Worm (Caenorhabditis elegans): ENCODE measurements around the gene str-165.

The str-165 gene

ce11 chrV:13803902-13804301, 27.0 kb upstream of the str-165 start, which contains the start of gene swan-2:
Gene swan-2 (minus strand): TSS chrV:13804281.
- TF ChIP-seq efl-1 (GFP tag; optimal IDR thresholded peaks at IDR 0.05) (no peak), snpc-1.1 (tag; optimal IDR thresholded peaks at IDR 0.05; ENCODE audit: insufficient read depth) (no peak), rcor-1 (GFP tag; IDR thresholded peaks at IDR 0.05) (no peak), zfh-2 (GFP tag; conservative IDR thresholded peaks at IDR 0.05) (peak; percentile 83), F39B2.1 (GFP tag; IDR thresholded peaks at IDR 0.05) (no peak), ztf-25 (GFP tag; IDR thresholded peaks at IDR 0.05) (no peak), madf-8 (GFP tag; conservative IDR thresholded peaks at IDR 0.05) (no peak), ama-1 (optimal IDR thresholded peaks at IDR 0.05) (no peak), ama-1 (GFP tag; optimal IDR thresholded peaks at IDR 0.05) (no peak), athp-1 (tag; optimal IDR thresholded peaks at IDR 0.05) (no peak), T26A5.8 (tag; optimal IDR thresholded peaks at IDR 0.05) (no peak), egrh-3 (GFP tag; IDR thresholded peaks at IDR 0.05) (peak; percentile 46; the same call in 1 of the 2 replicates), cebp-1 (GFP tag; IDR thresholded peaks at IDR 0.05) (peak; percentile 84), cebp-1 (tag; optimal IDR thresholded peaks at IDR 0.05) (peak; percentile 91), nfyb-1 (GFP tag; IDR thresholded peaks at IDR 0.05) (no peak), nhr-80 (tag; optimal IDR thresholded peaks at IDR 0.05) (no peak), xnd-1 (tag; optimal IDR thresholded peaks at IDR 0.05) (no peak), rec-8 (tag; optimal IDR thresholded peaks at IDR 0.05) (no peak), attf-5 (GFP tag; optimal IDR thresholded peaks at IDR 0.05) (peak; percentile 11), ccch-3 (GFP tag; optimal IDR thresholded peaks at IDR 0.05) (no peak), Y79H2A.3 (GFP tag; conservative IDR thresholded peaks at IDR 0.05) (no peak)

ce11 chrV:13807232-13807631, 23.7 kb upstream of the str-165 start, which contains the start of gene swan-1:
Gene swan-1 (minus strand): TSS chrV:13807237.
- TF ChIP-seq ekl-4 (GFP tag; IDR thresholded peaks at IDR 0.05) (0 out of 2 replicates have a peak, but pooled peaks have one; percentile 29), T26A5.8 (tag; optimal IDR thresholded peaks at IDR 0.05) (no peak)

ce11 chrV:13808462-13808867, 22.4 kb upstream of the str-165 start:
- TF ChIP-seq B0019.2 (GFP tag; conservative IDR thresholded peaks at IDR 0.05) (no peak), rec-8 (tag; optimal IDR thresholded peaks at IDR 0.05) (no peak), hmg-1.2 (GFP tag; IDR thresholded peaks at IDR 0.05) (peak; percentile 74; the same call in 1 of the 2 replicates), B0035.1 (tag; optimal IDR thresholded peaks at IDR 0.05) (no peak), lin-35 (GFP tag; optimal IDR thresholded peaks at IDR 0.05) (peak in 1 of 3 experiments; percentile 28), nhr-80 (tag; optimal IDR thresholded peaks at IDR 0.05) (peak; percentile 67), ceh-27 (GFP tag; optimal IDR thresholded peaks at IDR 0.05) (peak; percentile 27), chd-7 (tag; optimal IDR thresholded peaks at IDR 0.05) (peak; percentile 31), cebp-2 (GFP tag; IDR thresholded peaks at IDR 0.05) (no peak), ztf-18 (tag; optimal IDR thresholded peaks at IDR 0.05) (peak; percentile 60), somi-1 (GFP tag; optimal IDR thresholded peaks at IDR 0.05) (no peak), rcor-1 (GFP tag; IDR thresholded peaks at IDR 0.05) (peak; percentile 57; the same call in 1 of the 2 replicates), Y56A3A.18 (GFP tag; IDR thresholded peaks at IDR 0.05) (0 out of 2 replicates have a peak, but pooled peaks have one; percentile 44), gei-17 (GFP tag; optimal IDR thresholded peaks at IDR 0.05) (peak; percentile 22), ekl-4 (GFP tag; IDR thresholded peaks at IDR 0.05) (no peak), lir-1 (GFP tag; conservative IDR thresholded peaks at IDR 0.05) (0 out of 2 replicates have a peak, but pooled peaks have one; percentile 49), K12H6.12 (tag; optimal IDR thresholded peaks at IDR 0.05) (peak; percentile 78), athp-1 (tag; optimal IDR thresholded peaks at IDR 0.05) (no peak), lsy-27 (tag; optimal IDR thresholded peaks at IDR 0.05; ENCODE audit: borderline replicate concordance, insufficient read depth) (no peak), madf-10 (tag; optimal IDR thresholded peaks at IDR 0.05) (no peak), sea-2 (GFP tag; IDR thresholded peaks at IDR 0.05) (no peak), atf-7 (tag; optimal IDR thresholded peaks at IDR 0.05) (no peak), ama-1 (optimal IDR thresholded peaks at IDR 0.05) (no peak), ama-1 (GFP tag; optimal IDR thresholded peaks at IDR 0.05) (no peak), madf-6 (GFP tag; IDR thresholded peaks at IDR 0.05) (no peak), ceh-58 (GFP tag; IDR thresholded peaks at IDR 0.05) (no peak), snpc-3.4 (tag; optimal IDR thresholded peaks at IDR 0.05) (no peak), attf-5 (GFP tag; optimal IDR thresholded peaks at IDR 0.05) (peak; percentile 77), F57A8.1 (GFP tag; optimal IDR thresholded peaks at IDR 0.05) (no peak), nhr-90 (tag; optimal IDR thresholded peaks at IDR 0.05) (no peak), mel-28 (tag; optimal IDR thresholded peaks at IDR 0.05; ENCODE audit: borderline replicate concordance) (no peak)
